Worm (Caenorhabditis elegans) whole organism, L2 larva: ENCODE data around the gene F27B10.1.

ENCODE experiments used
- egl-27 ChIP-seq: sonication (generic microtip); optimal IDR thresholded peaks from 3 replicates; lab custom pipeline; 2017; ENCODE audit warnings: missing biosample characterization, missing genetic modification reagents, missing genetic modification characterization
- mab-5 ChIP-seq: fragments of 150-350 bp; optimal IDR thresholded peaks from 2 replicates; lab custom pipeline; 2014; ENCODE audit warnings: missing biosample characterization, missing genetic modification characterization
- mdl-1 ChIP-seq, 2 experiments: fragments of 150-350 bp in 1 of 2; sonication (generic microtip) in 1 of 2; optimal IDR thresholded peaks; 2 replicates each; lab custom pipeline; 2017; ENCODE audit warnings: missing biosample characterization in 2 of 2, missing genetic modification characterization in 2 of 2
- nhr-12 ChIP-seq: fragments of 150-350 bp; optimal IDR thresholded peaks from 2 replicates; lab custom pipeline; 2014; ENCODE audit warnings: missing biosample characterization, missing genetic modification characterization
- nhr-129 ChIP-seq: fragments of 150-350 bp; optimal IDR thresholded peaks from 2 replicates; lab custom pipeline; 2014; ENCODE audit warnings: missing biosample characterization, missing genetic modification characterization
- nhr-6 ChIP-seq: fragments of 150-350 bp; optimal IDR thresholded peaks from 2 replicates; lab custom pipeline; 2014; ENCODE audit warnings: missing biosample characterization, missing genetic modification characterization
- peb-1 ChIP-seq: fragments of 150-350 bp; optimal IDR thresholded peaks from 2 replicates; lab custom pipeline; 2014; ENCODE audit warnings: missing biosample characterization, missing genetic modification characterization
- unc-62 ChIP-seq: fragments of 150-350 bp; optimal IDR thresholded peaks from 2 replicates; lab custom pipeline; 2014; ENCODE audit warnings: missing biosample characterization, missing genetic modification reagents, missing genetic modification characterization
- zag-1 ChIP-seq: fragments of 150-350 bp; optimal IDR thresholded peaks from 2 replicates; lab custom pipeline; 2014; ENCODE audit warnings: missing biosample characterization, missing genetic modification characterization
- ztf-11 ChIP-seq: sonication (generic microtip); optimal IDR thresholded peaks from 2 replicates; lab custom pipeline; 2017; ENCODE audit warnings: missing biosample characterization, missing genetic modification characterization

- TF ChIP-seq mdl-1 (tag; optimal IDR thresholded peaks at IDR 0.05; lab: Kevin White, UChicago), result no peak
- TF ChIP-seq egl-27, result no peak
- no peak for TF ChIP-seq nhr-6
- TF ChIP-seq nhr-12 (tag; lab: Kevin White, UChicago), result no peak
- no peak for TF ChIP-seq unc-62 (GFP tag; lab: Kevin White, UChicago)
- TF ChIP-seq peb-1 (tag; lab: Kevin White, UChicago), result no peak
- no peak for TF ChIP-seq mab-5 (tag; lab: Kevin White, UChicago)
- no peak for TF ChIP-seq zag-1 (tag; lab: Kevin White, UChicago)
- TF ChIP-seq nhr-129 (tag; lab: Kevin White, UChicago), result no peak
- no peak for TF ChIP-seq ztf-11 (tag; lab: Kevin White, UChicago)
Measured at ce11 chrV:7065226-7065625, 7.2 kb upstream of the F27B10.1 start, which contains the start of gene Y57E12AR.1.
